Worm (Caenorhabditis elegans) whole organism, L1 larva: ENCODE results near the gene mltn-11.

Experiments
- C04F5.9 ChIP-seq: sonication (generic microtip); optimal IDR thresholded peaks from 2 replicates; lab custom pipeline; 2016; ENCODE audit warnings: missing genetic modification characterization, missing compliant biosample characterization
- C16A3.4 ChIP-seq: fragments of 150-350 bp; optimal IDR thresholded peaks from 2 replicates; lab custom pipeline; 2014; ENCODE audit warnings: missing biosample characterization, missing genetic modification characterization
- aha-1 ChIP-seq: fragments of 150-350 bp; optimal IDR thresholded peaks from 2 replicates; lab custom pipeline; 2014; ENCODE audit warnings: missing biosample characterization, missing genetic modification characterization
- ceh-82 ChIP-seq, 3 experiments: fragments of 150-350 bp in 1 of 3; sonication (generic microtip) in 2 of 3; optimal IDR thresholded peaks; 2 replicates each; lab custom pipeline; 2014 to 2017; ENCODE audit warnings: missing biosample characterization in 3 of 3, missing genetic modification characterization in 3 of 3
- ceh-88 ChIP-seq: fragments of 200-800 bp; sonication (Bioruptor generic); IDR thresholded peaks from 2 replicates; pipeline ENCODE4 v1.3.6; 2022; ENCODE audit warnings: missing genetic modification characterization, missing compliant biosample characterization
- egl-13 ChIP-seq: sonication (generic microtip); optimal IDR thresholded peaks from 2 replicates; lab custom pipeline; 2016; ENCODE audit warnings: missing genotype, missing genetic modification reagents, missing genetic modification characterization, missing compliant biosample characterization
- egl-27 ChIP-seq, 2 experiments: fragments of 150-350 bp in 1 of 2; sonication (generic microtip); optimal IDR thresholded peaks; 3 replicates each; lab custom pipeline; 2017 to 2018; ENCODE audit warnings: missing biosample characterization in 2 of 2, missing genetic modification characterization in 2 of 2, missing genetic modification reagents in 2 of 2
- elt-3 ChIP-seq, 6 experiments: fragments of 150-350 bp in 1 of 6; sonication (generic microtip); optimal IDR thresholded peaks; 2 replicates each; lab custom pipeline; 2017 to 2018; ENCODE audit warnings: missing biosample characterization in 6 of 6, missing genetic modification characterization in 6 of 6, inconsistent platforms in 1 of 6
- ets-5 ChIP-seq: fragments of 200-800 bp; sonication (Bioruptor generic); IDR thresholded peaks from 2 replicates; pipeline ENCODE4 v1.3.6; 2022; ENCODE audit warnings: missing genetic modification characterization, missing compliant biosample characterization
- fkh-10 ChIP-seq: sonication (generic microtip); optimal IDR thresholded peaks from 2 replicates; lab custom pipeline; 2017; ENCODE audit warnings: missing biosample characterization, missing genetic modification reagents, missing genetic modification characterization
- fos-1 ChIP-seq: fragments of 150-350 bp; optimal IDR thresholded peaks from 2 replicates; lab custom pipeline; 2014; ENCODE audit warnings: missing biosample characterization, missing genetic modification characterization
- grh-1 ChIP-seq: fragments of 200-800 bp; sonication (Bioruptor generic); IDR thresholded peaks from 2 replicates; pipeline ENCODE4 v1.3.6; 2022; ENCODE audit warnings: missing genetic modification reagents, missing genetic modification characterization, missing compliant biosample characterization
- hlh-4 ChIP-seq: sonication (generic microtip); optimal IDR thresholded peaks from 2 replicates; lab custom pipeline; 2016; ENCODE audit warnings: mild to moderate bottlenecking, missing genetic modification characterization, missing compliant biosample characterization
- hpl-2 ChIP-seq: fragments of 150-350 bp; optimal IDR thresholded peaks from 2 replicates; lab custom pipeline; 2014; ENCODE audit warnings: missing biosample characterization, missing genetic modification reagents, missing genetic modification characterization
- isw-1 ChIP-seq: fragments of 200-800 bp; sonication (Bioruptor generic); IDR thresholded peaks from 2 replicates; pipeline ENCODE4 v1.3.6; 2022; ENCODE audit warnings: missing genetic modification characterization, missing compliant biosample characterization
- jun-1 ChIP-seq: fragments of 150-350 bp; optimal IDR thresholded peaks from 2 replicates; lab custom pipeline; 2014; ENCODE audit warnings: missing biosample characterization, missing genetic modification reagents, missing genetic modification characterization
- lir-3 ChIP-seq: sonication (generic microtip); optimal IDR thresholded peaks from 2 replicates; lab custom pipeline; 2016; ENCODE audit warnings: mild to moderate bottlenecking, missing genetic modification characterization, moderate library complexity, missing compliant biosample characterization; ENCODE audit not compliant: poor library complexity
- lsy-2 ChIP-seq, 2 experiments: fragments of 150-350 bp; optimal IDR thresholded peaks; 2 replicates each; lab custom pipeline; 2014; ENCODE audit warnings: missing biosample characterization in 2 of 2, missing genetic modification characterization in 2 of 2
- mef-2 ChIP-seq: fragments of 150-350 bp; optimal IDR thresholded peaks from 2 replicates; lab custom pipeline; 2014; ENCODE audit warnings: missing biosample characterization, missing genetic modification characterization
- nhr-11 ChIP-seq: fragments of 150-350 bp; optimal IDR thresholded peaks from 2 replicates; lab custom pipeline; 2014; ENCODE audit warnings: missing biosample characterization, missing genetic modification characterization
- nhr-28 ChIP-seq: fragments of 150-350 bp; optimal IDR thresholded peaks from 2 replicates; lab custom pipeline; 2014; ENCODE audit warnings: missing biosample characterization, missing genetic modification characterization
- nhr-47 ChIP-seq: sonication (generic microtip); optimal IDR thresholded peaks from 2 replicates; lab custom pipeline; 2016; ENCODE audit warnings: mild to moderate bottlenecking, missing genetic modification characterization, moderate library complexity, missing compliant biosample characterization
- nhr-77 ChIP-seq: fragments of 150-350 bp; optimal IDR thresholded peaks from 2 replicates; lab custom pipeline; 2014; ENCODE audit warnings: missing biosample characterization, missing genetic modification characterization
- pag-3 ChIP-seq: sonication (generic microtip); optimal IDR thresholded peaks from 2 replicates; lab custom pipeline; 2017; ENCODE audit warnings: missing genetic modification characterization, mild to moderate bottlenecking, missing compliant biosample characterization, antibody characterized with exemption, borderline replicate concordance; ENCODE audit not compliant: insufficient read depth
- pax-3 ChIP-seq: fragments of 200-800 bp; sonication (Bioruptor generic); optimal IDR thresholded peaks from 2 replicates; lab custom pipeline; 2018; ENCODE audit warnings: mild to moderate bottlenecking, missing genetic modification characterization, moderate library complexity, missing compliant biosample characterization
- rnt-1 ChIP-seq: sonication (generic microtip); optimal IDR thresholded peaks from 2 replicates; lab custom pipeline; 2016; ENCODE audit warnings: mild to moderate bottlenecking, missing genetic modification characterization, moderate library complexity, missing compliant biosample characterization
- snu-23 ChIP-seq: sonication (generic microtip); optimal IDR thresholded peaks from 2 replicates; lab custom pipeline; 2016; ENCODE audit warnings: missing genetic modification characterization, missing compliant biosample characterization
- sup-37 ChIP-seq: fragments of 200-800 bp; sonication (Bioruptor generic); optimal IDR thresholded peaks from 2 replicates; lab custom pipeline; 2018; ENCODE audit warnings: mild to moderate bottlenecking, missing genetic modification characterization, missing compliant biosample characterization
- swsn-7 ChIP-seq: sonication (generic microtip); optimal IDR thresholded peaks from 2 replicates; lab custom pipeline; 2016; ENCODE audit warnings: missing genetic modification characterization, missing compliant biosample characterization
- unc-30 ChIP-seq: sonication (generic microtip); optimal IDR thresholded peaks from 2 replicates; lab custom pipeline; 2017; ENCODE audit warnings: missing biosample characterization, missing genetic modification characterization
- unc-62 ChIP-seq: fragments of 150-350 bp; optimal IDR thresholded peaks from 2 replicates; lab custom pipeline; 2014; ENCODE audit warnings: missing biosample characterization, missing genetic modification reagents, missing genetic modification characterization
- zag-1 ChIP-seq: fragments of 150-350 bp; optimal IDR thresholded peaks from 2 replicates; lab custom pipeline; 2014; ENCODE audit warnings: missing biosample characterization, missing genetic modification characterization
- zip-4 ChIP-seq: fragments of 200-800 bp; sonication (Bioruptor generic); optimal IDR thresholded peaks from 2 replicates; lab custom pipeline; 2018; ENCODE audit warnings: mild to moderate bottlenecking, missing genetic modification characterization, moderate library complexity, missing compliant biosample characterization
- ztf-4 ChIP-seq: fragments of 150-350 bp; optimal IDR thresholded peaks from 2 replicates; lab custom pipeline; 2014; ENCODE audit warnings: missing biosample characterization, missing genetic modification characterization

Gene mltn-11

ce11 chrV:16666647-16667046, 30.7 kb downstream of the mltn-11 start, which contains the start of gene F14F8.14:
TSS of gene F14F8.14 (minus strand) at chrV:16666747.
- TF ChIP-seq fos-1 (tag; lab: Kevin White, UChicago): no peak
- TF ChIP-seq C04F5.9 (tag; lab: Kevin White, UChicago): no peak
- TF ChIP-seq C16A3.4 (tag; lab: Kevin White, UChicago): no peak
- TF ChIP-seq unc-62 (GFP tag; lab: Kevin White, UChicago): no peak
- TF ChIP-seq unc-30 (tag; lab: Kevin White, UChicago): no peak

- no peak for TF ChIP-seq nhr-28 (tag; lab: Kevin White, UChicago)
- no peak for TF ChIP-seq elt-3 (tag; optimal IDR thresholded peaks at IDR 0.05; lab: Kevin White, UChicago)
- TF ChIP-seq nhr-77: no peak
- TF ChIP-seq hlh-4 (tag; lab: Kevin White, UChicago): no peak
- TF ChIP-seq fkh-10 (GFP tag; lab: Kevin White, UChicago): no peak
- no peak for TF ChIP-seq pax-3 (tag; lab: Kevin White, UChicago)
- no peak for TF ChIP-seq unc-30 (tag; lab: Kevin White, UChicago)
- TF ChIP-seq grh-1 (GFP tag; lab: Robert Waterston, UW): no peak
- TF ChIP-seq mef-2: no peak
- no peak for TF ChIP-seq lir-3
- no peak for TF ChIP-seq aha-1 (tag; lab: Kevin White, UChicago)
- no peak for TF ChIP-seq zip-4 (GFP tag; lab: Kevin White, UChicago)
- TF ChIP-seq rnt-1 (tag; lab: Kevin White, UChicago): no peak
- no peak for TF ChIP-seq egl-13
- no peak for TF ChIP-seq nhr-47 (tag; lab: Kevin White, UChicago)
- no peak for TF ChIP-seq swsn-7 (tag; lab: Kevin White, UChicago)
- TF ChIP-seq lsy-2 (tag; optimal IDR thresholded peaks at IDR 0.05; lab: Kevin White, UChicago): no peak
- TF ChIP-seq ztf-4: no peak
Measured at ce11 chrV:16668473-16668872, 32.5 kb downstream of the mltn-11 start, which contains the start of gene F14F8.9. TSS of gene F14F8.9 (minus strand) at chrV:16668573.

ce11 chrV:16671190-16671589, 35.2 kb downstream of the mltn-11 start, which contains the start of gene str-61:
TSS of gene str-61 (minus strand) at chrV:16671290.
- TF ChIP-seq sup-37 (no peak), nhr-47 (tag; lab: Kevin White, UChicago) (no peak), zag-1 (no peak), egl-27 (tag; optimal IDR thresholded peaks at IDR 0.05; lab: Kevin White, UChicago) (no peak)
- TF ChIP-seq, all 84 proteins: peak for 0

- TF ChIP-seq C04F5.9 (tag; lab: Kevin White, UChicago): no peak
- TF ChIP-seq elt-3 (tag; optimal IDR thresholded peaks at IDR 0.05; lab: Kevin White, UChicago): no peak
- no peak for TF ChIP-seq snu-23 (GFP tag; lab: Kevin White, UChicago)
- no peak for TF ChIP-seq ceh-88 (GFP tag; lab: Robert Waterston, UW)
- no peak for TF ChIP-seq hlh-4 (tag; lab: Kevin White, UChicago)
- TF ChIP-seq nhr-11: no peak
- no peak for TF ChIP-seq isw-1 (GFP tag; lab: Robert Waterston, UW)
- no peak for TF ChIP-seq unc-30 (tag; lab: Kevin White, UChicago)
- no peak for TF ChIP-seq ets-5 (GFP tag; lab: Robert Waterston, UW)
- no peak for TF ChIP-seq jun-1
Measured at ce11 chrV:16672198-16672597, 36.2 kb downstream of the mltn-11 start, which contains the start of gene F14F8.8. TSS of gene F14F8.8 (minus strand) at chrV:16672298.

- no peak for TF ChIP-seq lsy-2 (tag; optimal IDR thresholded peaks at IDR 0.05; lab: Kevin White, UChicago)
- no peak for TF ChIP-seq ceh-82 (tag; optimal IDR thresholded peaks at IDR 0.05; lab: Kevin White, UChicago)
- TF ChIP-seq hpl-2 (GFP tag; lab: Kevin White, UChicago): no peak
- TF ChIP-seq pag-3 (tag; lab: Kevin White, UChicago): no peak
Measured at ce11 chrV:16674399-16674798, 38.4 kb downstream of the mltn-11 start.
